Fruit fly (Drosophila melanogaster) whole organism, embryonic: ENCODE results near the gene IntS6.

Experiments used
- Asciz ChIP-seq: fragments of 200-800 bp; sonication (Bioruptor generic); optimal IDR thresholded peaks from 2 replicates; lab custom pipeline; 2017; ENCODE audit warnings: missing biosample characterization, mild to moderate bottlenecking, missing genetic modification characterization, missing genetic modification reagents
- Bdp1 ChIP-seq: fragments of 200-800 bp; sonication (Bioruptor generic); optimal IDR thresholded peaks from 3 replicates; lab custom pipeline; 2016; ENCODE audit warnings: missing biosample characterization, missing genetic modification characterization
- CG10274 ChIP-seq: fragments of 200-800 bp; sonication (Bioruptor generic); optimal IDR thresholded peaks from 3 replicates; lab custom pipeline; 2017; ENCODE audit warnings: missing biosample characterization, mild to moderate bottlenecking, missing genetic modification characterization
- CG11093 ChIP-seq: fragments of 200-800 bp; sonication (Bioruptor generic); IDR thresholded peaks from 3 replicates; pipeline ENCODE4 v1.3.6; 2022; ENCODE audit warnings: missing biosample characterization, missing genetic modification characterization
- CG12744 ChIP-seq: fragments of 200-800 bp; sonication (Bioruptor generic); optimal IDR thresholded peaks from 2 replicates; lab custom pipeline; 2016; ENCODE audit warnings: missing biosample characterization, missing genetic modification characterization
- CG13287 ChIP-seq: fragments of 200-800 bp; sonication (Bioruptor generic); IDR thresholded peaks from 2 replicates; pipeline ENCODE4 v1.3.6; 2022; ENCODE audit warnings: missing biosample characterization, missing genetic modification characterization; ENCODE audit not compliant: partially characterized antibody
- CG15269 ChIP-seq: fragments of 200-800 bp; sonication (Bioruptor generic); optimal IDR thresholded peaks from 2 replicates; lab custom pipeline; 2018; ENCODE audit warnings: missing biosample characterization, mild to moderate bottlenecking, missing genetic modification characterization, moderate library complexity
- CG15514 ChIP-seq: fragments of 200-800 bp; sonication (Bioruptor generic); optimal IDR thresholded peaks from 3 replicates; lab custom pipeline; 2017; ENCODE audit warnings: missing biosample characterization, missing genetic modification characterization, mild to moderate bottlenecking, moderate library complexity, missing genetic modification reagents
- CG16815 ChIP-seq: fragments of 200-800 bp; sonication (Bioruptor generic); optimal IDR thresholded peaks from 3 replicates; lab custom pipeline; 2017; ENCODE audit warnings: missing biosample characterization, mild to moderate bottlenecking, missing genetic modification characterization
- CG1832 ChIP-seq: fragments of 200-800 bp; sonication (Bioruptor generic); optimal IDR thresholded peaks from 2 replicates; lab custom pipeline; 2017; ENCODE audit warnings: missing biosample characterization, mild to moderate bottlenecking, missing genetic modification characterization, inconsistent platforms
- CG2712 ChIP-seq: fragments of 200-800 bp; optimal IDR thresholded peaks from 3 replicates; lab custom pipeline; 2019; ENCODE audit warnings: missing biosample characterization, mild to moderate bottlenecking, missing genetic modification characterization, moderate library complexity
- CG33213 ChIP-seq: fragments of 200-800 bp; sonication (Bioruptor generic); optimal IDR thresholded peaks from 3 replicates; lab custom pipeline; 2016; ENCODE audit warnings: missing biosample characterization, missing genetic modification characterization
- CG34422 ChIP-seq: fragments of 200-800 bp; sonication (Bioruptor generic); IDR thresholded peaks from 3 replicates; pipeline ENCODE4 v1.3.6; 2022; ENCODE audit warnings: missing biosample characterization, missing genetic modification characterization
- CG4282 ChIP-seq: fragments of 200-800 bp; sonication (Bioruptor generic); optimal IDR thresholded peaks from 2 replicates; lab custom pipeline; 2016; ENCODE audit warnings: missing biosample characterization, missing genetic modification characterization
- CG4617 ChIP-seq: fragments of 200-800 bp; sonication (Bioruptor generic); optimal IDR thresholded peaks from 3 replicates; lab custom pipeline; 2016; ENCODE audit warnings: missing biosample characterization, missing genetic modification characterization, borderline replicate concordance
- CG6254 ChIP-seq: fragments of 200-800 bp; sonication (Bioruptor generic); optimal IDR thresholded peaks from 3 replicates; lab custom pipeline; 2017; ENCODE audit warnings: mild to moderate bottlenecking, missing biosample characterization, missing genetic modification reagents, missing genetic modification characterization
- CG7271 ChIP-seq: fragments of 200-800 bp; sonication (Bioruptor generic); optimal IDR thresholded peaks from 2 replicates; lab custom pipeline; 2018; ENCODE audit warnings: missing biosample characterization, mild to moderate bottlenecking, missing genetic modification characterization, moderate library complexity
- CG8089 ChIP-seq: fragments of 200-800 bp; sonication (Bioruptor generic); optimal IDR thresholded peaks from 3 replicates; lab custom pipeline; 2016; ENCODE audit warnings: missing biosample characterization, missing genetic modification characterization
- CG9876 ChIP-seq: fragments of 200-800 bp; sonication (Bioruptor generic); optimal IDR thresholded peaks from 2 replicates; lab custom pipeline; 2016; ENCODE audit warnings: missing biosample characterization, missing genetic modification characterization
- Doc2 ChIP-seq: fragments of 200-800 bp; sonication (Bioruptor generic); IDR thresholded peaks from 2 replicates; pipeline ENCODE4 v1.3.6; 2022; ENCODE audit warnings: missing biosample characterization, missing genetic modification characterization
- Ets97D ChIP-seq: fragments of 200-800 bp; sonication (Bioruptor generic); optimal IDR thresholded peaks from 3 replicates; lab custom pipeline; 2016; ENCODE audit warnings: missing biosample characterization, missing genetic modification characterization
- H2.0 ChIP-seq: fragments of 200-800 bp; sonication (Bioruptor generic); IDR thresholded peaks from 2 replicates; pipeline ENCODE4 v1.3.6; 2022; ENCODE audit warnings: missing biosample characterization, missing genetic modification characterization
- Hr78 ChIP-seq, 2 experiments: fragments of 200-800 bp in 1 of 2; fragments of >200 bp in 1 of 2; sonication (Bioruptor generic) in 1 of 2; optimal IDR thresholded peaks; 2 replicates each; lab custom pipeline; 2017 to 2019; ENCODE audit warnings: missing biosample characterization in 2 of 2, missing genetic modification characterization in 2 of 2, mild to moderate bottlenecking in 1 of 2, moderate library complexity in 1 of 2
- MBD-R2 ChIP-seq: fragments of 200-800 bp; sonication (Bioruptor generic); IDR thresholded peaks from 2 replicates; pipeline ENCODE4 v1.3.6; 2022; ENCODE audit warnings: missing biosample characterization, missing genetic modification characterization
- MESR4 ChIP-seq: fragments of 200-800 bp; sonication (Bioruptor generic); optimal IDR thresholded peaks from 2 replicates; lab custom pipeline; 2018; ENCODE audit warnings: missing biosample characterization, mild to moderate bottlenecking, missing genetic modification characterization, moderate library complexity
- Max ChIP-seq: fragments of 200-800 bp; sonication (Bioruptor generic); optimal IDR thresholded peaks from 2 replicates; lab custom pipeline; 2016; ENCODE audit warnings: missing biosample characterization, mild to moderate bottlenecking, missing genetic modification characterization
- Mes4 ChIP-seq: fragments of 200-800 bp; sonication (Bioruptor generic); optimal IDR thresholded peaks from 2 replicates; lab custom pipeline; 2016; ENCODE audit warnings: missing biosample characterization, missing genetic modification characterization
- ap ChIP-seq: fragments of 200-800 bp; sonication (Bioruptor generic); IDR thresholded peaks from 2 replicates; pipeline ENCODE4 v1.3.6; 2022; ENCODE audit warnings: missing biosample characterization, missing genetic modification characterization
- chif ChIP-seq, 2 experiments: fragments of 200-800 bp; sonication (Bioruptor generic); optimal IDR thresholded peaks; 3 replicates each; lab custom pipeline; 2016; ENCODE audit warnings: missing biosample characterization in 2 of 2, missing genetic modification characterization in 2 of 2
- chn ChIP-seq: fragments of 200-800 bp; sonication (Bioruptor generic); optimal IDR thresholded peaks from 2 replicates; lab custom pipeline; 2016; ENCODE audit warnings: missing biosample characterization, missing genetic modification characterization
- dati ChIP-seq: fragments of 200-800 bp; sonication (Bioruptor generic); IDR thresholded peaks from 2 replicates; pipeline ENCODE4 v1.3.6; 2022; ENCODE audit warnings: missing biosample characterization, missing genetic modification characterization
- dmrt11E ChIP-seq: fragments of 200-800 bp; sonication (Bioruptor generic); optimal IDR thresholded peaks from 3 replicates; lab custom pipeline; 2018; ENCODE audit warnings: missing biosample characterization, mild to moderate bottlenecking, missing genetic modification characterization, moderate library complexity
- en ChIP-seq: fragments of 200-800 bp; sonication (Bioruptor generic); optimal IDR thresholded peaks from 2 replicates; lab custom pipeline; 2016; ENCODE audit warnings: missing biosample characterization, missing genetic modification characterization
- exex ChIP-seq: fragments of 200-800 bp; sonication (Bioruptor generic); optimal IDR thresholded peaks from 4 replicates; lab custom pipeline; 2018; ENCODE audit warnings: missing biosample characterization, mild to moderate bottlenecking, missing genetic modification characterization, moderate library complexity
- fd3F ChIP-seq: fragments of 200-800 bp; sonication (Bioruptor generic); optimal IDR thresholded peaks from 2 replicates; lab custom pipeline; 2018; ENCODE audit warnings: missing biosample characterization, mild to moderate bottlenecking, missing genetic modification characterization, moderate library complexity
- fd96Cb ChIP-seq: fragments of 200-800 bp; sonication (Bioruptor generic); optimal IDR thresholded peaks from 2 replicates; lab custom pipeline; 2018; ENCODE audit warnings: missing biosample characterization, mild to moderate bottlenecking, missing genetic modification characterization, moderate library complexity
- fru ChIP-seq: fragments of >200 bp; optimal IDR thresholded peaks from 2 replicates; lab custom pipeline; 2017
- grn ChIP-seq: fragments of 200-800 bp; sonication (Bioruptor generic); optimal IDR thresholded peaks from 3 replicates; lab custom pipeline; 2017; ENCODE audit warnings: missing biosample characterization, missing genetic modification characterization
- gsb-n ChIP-seq: fragments of 200-800 bp; sonication (Bioruptor generic); optimal IDR thresholded peaks from 3 replicates; lab custom pipeline; 2018; ENCODE audit warnings: missing biosample characterization, mild to moderate bottlenecking, missing genetic modification characterization
- org-1 ChIP-seq: fragments of 200-800 bp; sonication (Bioruptor generic); optimal IDR thresholded peaks from 2 replicates; lab custom pipeline; 2017; ENCODE audit warnings: missing biosample characterization, missing genetic modification characterization
- pb ChIP-seq: fragments of 200-800 bp; sonication (Bioruptor generic); optimal IDR thresholded peaks from 3 replicates; lab custom pipeline; 2016; ENCODE audit warnings: missing biosample characterization, missing genetic modification characterization
- pnt ChIP-seq: fragments of 200-800 bp; sonication (Bioruptor generic); optimal IDR thresholded peaks from 3 replicates; lab custom pipeline; 2016; ENCODE audit warnings: missing biosample characterization, missing genetic modification characterization
- psq ChIP-seq: fragments of 200-800 bp; sonication (Bioruptor generic); optimal IDR thresholded peaks from 2 replicates; lab custom pipeline; 2017; ENCODE audit warnings: missing biosample characterization, missing genetic modification characterization
- slbo ChIP-seq: fragments of 200-800 bp; sonication (Bioruptor generic); IDR thresholded peaks from 2 replicates; pipeline ENCODE4 v1.3.6; 2022; ENCODE audit warnings: missing biosample characterization, missing genetic modification characterization
- sob ChIP-seq: fragments of 200-800 bp; sonication (Bioruptor generic); IDR thresholded peaks from 2 replicates; pipeline ENCODE4 v1.3.6; 2022; ENCODE audit warnings: missing biosample characterization, missing genetic modification characterization
- sqz ChIP-seq: fragments of 200-800 bp; sonication (Bioruptor generic); optimal IDR thresholded peaks from 3 replicates; lab custom pipeline; 2018; ENCODE audit warnings: missing biosample characterization, mild to moderate bottlenecking, missing genetic modification characterization
- stc ChIP-seq: fragments of 200-800 bp; sonication (Bioruptor generic); IDR thresholded peaks from 2 replicates; pipeline ENCODE4 v1.3.6; 2022; ENCODE audit warnings: missing biosample characterization, missing genetic modification characterization
- stwl ChIP-seq: fragments of 200-800 bp; sonication (Bioruptor generic); optimal IDR thresholded peaks from 3 replicates; lab custom pipeline; 2018; ENCODE audit warnings: missing biosample characterization, mild to moderate bottlenecking, missing genetic modification characterization, moderate library complexity
- usp ChIP-seq: fragments of >200 bp; optimal IDR thresholded peaks from 2 replicates; lab custom pipeline; 2017; ENCODE audit warnings: missing biosample characterization, missing genetic modification characterization

IntS6 gene

DNA sequence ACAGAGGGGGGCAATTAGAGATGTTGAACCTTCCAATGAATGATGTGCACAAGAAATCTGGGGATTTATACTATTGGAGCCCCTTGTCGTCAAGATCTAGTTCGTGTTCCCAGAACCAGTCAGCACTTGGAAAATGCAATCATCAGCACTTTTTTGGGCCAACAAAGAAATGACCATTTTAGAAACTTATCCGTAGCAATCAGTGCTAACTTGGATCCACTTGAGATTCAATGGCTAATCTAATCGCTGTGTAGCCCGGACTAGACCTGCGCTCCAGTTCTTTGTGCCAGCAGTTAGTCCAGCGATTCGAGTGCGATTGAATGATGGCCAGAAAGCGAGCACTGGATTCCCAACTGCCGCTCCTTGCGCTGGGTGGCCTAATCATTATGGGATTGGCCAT is 14.6 kb downstream of the IntS6 start, which contains the start of gene CG15773:
Gene CG15773 (plus strand): TSS at position 301 of the 400 bp plus-strand sequence.
- TF ChIP-seq usp (GFP tag; lab: Kevin White, UChicago), result no peak
- TF ChIP-seq Hr78 (GFP tag; optimal IDR thresholded peaks at IDR 0.05; lab: Kevin White, UChicago), result no peak
- peak; percentile 8 for TF ChIP-seq exex (tag; lab: Kevin White, UChicago)
- no peak for TF ChIP-seq stwl (tag; lab: Kevin White, UChicago)
- no peak for TF ChIP-seq MBD-R2 (GFP tag; lab: Robert Waterston, UW)
- TF ChIP-seq Asciz (GFP tag; lab: Kevin White, UChicago), result no peak
- peak; percentile 84 for TF ChIP-seq CG15514
- no peak for TF ChIP-seq Ets97D (GFP tag; lab: Kevin White, UChicago)
- TF ChIP-seq CG4617, result no peak
- no peak for TF ChIP-seq CG4282 (GFP tag; lab: Kevin White, UChicago)
- TF ChIP-seq Mes4 (GFP tag; lab: Kevin White, UChicago), result no peak
- peak; percentile 26 for TF ChIP-seq grn (GFP tag; lab: Kevin White, UChicago)
- TF ChIP-seq stc (GFP tag; lab: Robert Waterston, UW), result no peak
- TF ChIP-seq Doc2 (GFP tag; lab: Robert Waterston, UW), result no peak
- TF ChIP-seq, all 482 proteins: peak for 3

DNA sequence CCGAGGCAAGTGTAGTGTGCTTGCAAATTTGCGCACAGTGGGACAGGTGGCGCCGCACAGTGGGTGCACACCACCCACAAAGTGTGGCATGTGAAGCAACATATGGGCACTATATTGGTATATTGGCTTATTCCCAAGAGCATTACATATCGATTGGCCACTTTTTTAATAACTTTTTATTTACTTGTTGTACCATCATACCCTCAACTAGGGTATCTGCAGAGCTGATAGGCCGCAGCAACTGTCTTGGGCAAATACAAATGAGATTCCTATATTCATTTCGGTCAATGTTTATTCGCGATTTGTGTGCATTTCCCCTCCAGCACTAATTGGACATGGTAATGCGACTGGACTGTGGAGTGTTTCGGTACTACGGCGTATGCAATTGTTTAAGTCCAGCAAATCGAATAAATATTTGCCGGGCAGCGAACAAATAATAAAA is 22.3 kb downstream of the IntS6 start:
- TF ChIP-seq pnt (peak; percentile 40), fd96Cb (tag; lab: Kevin White, UChicago) (peak; percentile 27), CG8089 (GFP tag; lab: Kevin White, UChicago) (peak; percentile 35), CG33213 (GFP tag; lab: Kevin White, UChicago) (peak; percentile 56), chif (GFP tag; optimal IDR thresholded peaks at IDR 0.05; lab: Kevin White, UChicago) (peak; percentile 24 to 37), CG6254 (GFP tag; lab: Kevin White, UChicago) (peak; percentile 25), chn (GFP tag; lab: Kevin White, UChicago) (no peak), dmrt11E (tag; lab: Kevin White, UChicago) (peak; percentile 62), gsb-n (tag; lab: Kevin White, UChicago) (peak; percentile 64), ap (GFP tag; lab: Robert Waterston, UW) (0 out of 2 replicates have a peak, but pooled peaks have one; percentile 55), CG7271 (tag; lab: Kevin White, UChicago) (peak; percentile 24), CG1832 (GFP tag; lab: Kevin White, UChicago) (no peak), Hr78 (GFP tag; optimal IDR thresholded peaks at IDR 0.05; lab: Kevin White, UChicago) (no peak), org-1 (peak; percentile 46), H2.0 (0 out of 2 replicates have a peak, but pooled peaks have one; percentile 37), Bdp1 (GFP tag; lab: Kevin White, UChicago) (no peak), CG2712 (tag; lab: Kevin White, UChicago) (peak; percentile 39), fru (lab: Kevin White, UChicago) (no peak), en (no peak), CG9876 (peak; percentile 28), Max (GFP tag; lab: Kevin White, UChicago) (no peak), CG15269 (tag; lab: Kevin White, UChicago) (peak; percentile 33), Asciz (GFP tag; lab: Kevin White, UChicago) (peak; percentile 70), psq (no peak), pb (GFP tag; lab: Kevin White, UChicago) (peak; percentile 21), CG11093 (GFP tag; lab: Robert Waterston, UW) (peak; percentile 51; the same call in 1 of the 3 replicates), sob (GFP tag; lab: Robert Waterston, UW) (peak; percentile 16; the same call in 1 of the 2 replicates), fd3F (GFP tag; lab: Kevin White, UChicago) (no peak), CG12744 (no peak), sqz (peak; percentile 7), dati (GFP tag; lab: Robert Waterston, UW) (no peak), CG10274 (GFP tag; lab: Kevin White, UChicago) (peak; percentile 6), CG16815 (GFP tag; lab: Kevin White, UChicago) (no peak), CG15514 (peak; percentile 6), CG13287 (GFP tag; lab: Robert Waterston, UW) (no peak), MESR4 (GFP tag; lab: Kevin White, UChicago) (no peak), CG34422 (GFP tag; lab: Robert Waterston, UW) (peak; percentile 24; the same call in 1 of the 3 replicates), slbo (peak; percentile 68)
